Fruit fly (Drosophila melanogaster) whole organism, embryonic: ENCODE data around the gene DNAlig4.

Source experiments
- Awh ChIP-seq: fragments of 200-800 bp; sonication (Bioruptor generic); IDR thresholded peaks from 2 replicates; pipeline ENCODE4, ENCODE4 v1.3.6; 2022; ENCODE audit warnings: missing biosample characterization, missing genetic modification characterization
- Bgb ChIP-seq: fragments of 200-800 bp; sonication (Bioruptor generic); IDR thresholded peaks from 2 replicates; pipeline ENCODE4 v1.3.6; 2022; ENCODE audit warnings: missing biosample characterization, missing genetic modification characterization; ENCODE audit not compliant: partially characterized antibody
- CG10209 ChIP-seq: fragments of 200-800 bp; sonication (Bioruptor generic); optimal IDR thresholded peaks from 3 replicates; lab custom pipeline; 2017; ENCODE audit warnings: missing biosample characterization, mild to moderate bottlenecking, missing genetic modification characterization, missing genetic modification reagents
- CG10565 ChIP-seq: fragments of 200-800 bp; sonication (Bioruptor generic); optimal IDR thresholded peaks from 3 replicates; lab custom pipeline; 2016; ENCODE audit warnings: missing biosample characterization, mild to moderate bottlenecking, missing genetic modification characterization
- CG10979 ChIP-seq: fragments of 200-800 bp; sonication (Bioruptor generic); optimal IDR thresholded peaks from 2 replicates; lab custom pipeline; 2018; ENCODE audit warnings: missing biosample characterization, mild to moderate bottlenecking, missing genetic modification characterization, moderate library complexity
- CG11398 ChIP-seq: fragments of 200-800 bp; sonication (Bioruptor generic); optimal IDR thresholded peaks from 2 replicates; lab custom pipeline; 2016; ENCODE audit warnings: missing biosample characterization, missing genetic modification characterization
- CG13123 ChIP-seq: fragments of 200-800 bp; sonication (Bioruptor generic); optimal IDR thresholded peaks from 2 replicates; lab custom pipeline; 2016; ENCODE audit warnings: missing biosample characterization, missing genetic modification characterization
- CG14710 ChIP-seq: fragments of 200-800 bp; sonication (Bioruptor generic); optimal IDR thresholded peaks from 3 replicates; lab custom pipeline; 2019; ENCODE audit warnings: missing biosample characterization, mild to moderate bottlenecking, missing genetic modification characterization, moderate library complexity
- CG15479 ChIP-seq: fragments of 200-800 bp; sonication (Bioruptor generic); optimal IDR thresholded peaks from 3 replicates; lab custom pipeline; 2019; ENCODE audit warnings: missing biosample characterization, mild to moderate bottlenecking, missing genetic modification characterization, moderate library complexity
- CG16815 ChIP-seq: fragments of 200-800 bp; sonication (Bioruptor generic); optimal IDR thresholded peaks from 3 replicates; lab custom pipeline; 2017; ENCODE audit warnings: missing biosample characterization, mild to moderate bottlenecking, missing genetic modification characterization
- CG30403 ChIP-seq: fragments of 200-800 bp; sonication (Bioruptor generic); optimal IDR thresholded peaks from 3 replicates; lab custom pipeline; 2016; ENCODE audit warnings: missing biosample characterization, missing genetic modification characterization
- CG32532 ChIP-seq: fragments of 200-800 bp; sonication (Bioruptor generic); IDR thresholded peaks from 2 replicates; pipeline ENCODE4 v1.3.6; 2022; ENCODE audit warnings: missing biosample characterization, missing genetic modification characterization
- CG32772 ChIP-seq: fragments of 200-800 bp; sonication (Bioruptor generic); IDR thresholded peaks from 2 replicates; pipeline ENCODE4 v1.3.6; 2022; ENCODE audit warnings: missing biosample characterization, missing genetic modification characterization
- CG4730 ChIP-seq: fragments of 200-800 bp; sonication (Bioruptor generic); IDR thresholded peaks from 2 replicates; pipeline ENCODE4 v1.3.6; 2022; ENCODE audit warnings: missing biosample characterization, missing genetic modification characterization
- CG5180 ChIP-seq: fragments of 200-800 bp; sonication (Bioruptor generic); optimal IDR thresholded peaks from 3 replicates; lab custom pipeline; 2017; ENCODE audit warnings: missing biosample characterization, missing genetic modification characterization, mild to moderate bottlenecking, moderate library complexity, missing genetic modification reagents
- CG7372 ChIP-seq: fragments of 200-800 bp; sonication (Bioruptor generic); IDR thresholded peaks from 2 replicates; pipeline ENCODE4 v1.3.6; 2022; ENCODE audit warnings: missing biosample characterization, missing genetic modification characterization
- Camta ChIP-seq: fragments of 200-800 bp; sonication (Bioruptor generic); optimal IDR thresholded peaks from 2 replicates; lab custom pipeline; 2016; ENCODE audit warnings: missing biosample characterization, missing genetic modification characterization
- CrebB ChIP-seq: fragments of 200-800 bp; sonication (Bioruptor generic); optimal IDR thresholded peaks from 3 replicates; lab custom pipeline; 2018; ENCODE audit warnings: missing biosample characterization, mild to moderate bottlenecking, missing genetic modification characterization
- Dad ChIP-seq: fragments of 200-800 bp; sonication (Bioruptor generic); optimal IDR thresholded peaks from 3 replicates; lab custom pipeline; 2016; ENCODE audit warnings: missing biosample characterization, missing genetic modification characterization
- Deaf1 ChIP-seq: fragments of 200-800 bp; optimal IDR thresholded peaks from 3 replicates; lab custom pipeline; 2019; ENCODE audit warnings: missing biosample characterization, mild to moderate bottlenecking, missing genetic modification characterization, moderate library complexity
- Dref ChIP-seq: fragments of 200-800 bp; sonication (Bioruptor generic); IDR thresholded peaks from 2 replicates; pipeline ENCODE4 v1.3.6; 2022; ENCODE audit warnings: missing biosample characterization, missing genetic modification characterization
- E2f1 ChIP-seq: fragments of 200-800 bp; sonication (Bioruptor generic); IDR thresholded peaks from 2 replicates; pipeline ENCODE4 v1.3.6; 2022; ENCODE audit warnings: missing biosample characterization, missing genetic modification characterization
- H2.0 ChIP-seq: fragments of 200-800 bp; sonication (Bioruptor generic); IDR thresholded peaks from 2 replicates; pipeline ENCODE4 v1.3.6; 2022; ENCODE audit warnings: missing biosample characterization, missing genetic modification characterization
- HLH54F ChIP-seq: fragments of 200-800 bp; sonication (Bioruptor generic); optimal IDR thresholded peaks from 3 replicates; lab custom pipeline; 2016; ENCODE audit warnings: missing biosample characterization, missing genetic modification characterization
- HmgD ChIP-seq: fragments of 200-800 bp; sonication (Bioruptor generic); optimal IDR thresholded peaks from 3 replicates; lab custom pipeline; 2016; ENCODE audit warnings: missing biosample characterization, missing genetic modification characterization
- Hmx ChIP-seq: fragments of 200-800 bp; sonication (Bioruptor generic); optimal IDR thresholded peaks from 2 replicates; lab custom pipeline; 2016; ENCODE audit warnings: missing biosample characterization, missing genetic modification characterization
- Hr3 ChIP-seq: fragments of 200-800 bp; sonication (Bioruptor generic); optimal IDR thresholded peaks from 3 replicates; lab custom pipeline; 2016; ENCODE audit warnings: missing biosample characterization, missing genetic modification characterization
- Lim3 ChIP-seq: fragments of 200-800 bp; sonication (Bioruptor generic); IDR thresholded peaks from 2 replicates; pipeline ENCODE4 v1.3.6; 2022; ENCODE audit warnings: missing biosample characterization, missing genetic modification characterization
- Oli ChIP-seq: fragments of 200-800 bp; sonication (Bioruptor generic); optimal IDR thresholded peaks from 2 replicates; lab custom pipeline; 2018; ENCODE audit warnings: missing biosample characterization, mild to moderate bottlenecking, missing genetic modification characterization, moderate library complexity
- Rfx ChIP-seq: fragments of 200-800 bp; sonication (Bioruptor generic); IDR thresholded peaks from 2 replicates; pipeline ENCODE4 v1.3.6; 2022; ENCODE audit warnings: missing biosample characterization, missing genetic modification characterization
- Trl ChIP-seq, 3 experiments: fragments of >200 bp in 2 of 3; fragments of 200-800 bp in 1 of 3; sonication (Bioruptor generic) in 1 of 3; optimal IDR thresholded peaks; 2 replicates in 1 of 3; 3 replicates in 2 of 3; lab custom pipeline; 2016 to 2017; ENCODE audit warnings: missing biosample characterization in 1 of 3, missing genetic modification characterization in 1 of 3
- ac ChIP-seq: fragments of 200-800 bp; sonication (Bioruptor generic); optimal IDR thresholded peaks from 3 replicates; lab custom pipeline; 2017; ENCODE audit warnings: missing biosample characterization, mild to moderate bottlenecking, missing genetic modification characterization
- dpn ChIP-seq, 2 experiments: fragments of 200-800 bp; sonication (Bioruptor generic); optimal IDR thresholded peaks; 3 replicates each; lab custom pipeline; 2016; ENCODE audit warnings: missing biosample characterization in 2 of 2, missing genetic modification characterization in 2 of 2
- dysf ChIP-seq: fragments of 200-800 bp; sonication (Bioruptor generic); IDR thresholded peaks from 3 replicates; pipeline ENCODE4 v1.3.6; 2022; ENCODE audit warnings: missing biosample characterization, missing genetic modification characterization
- fd64A ChIP-seq: fragments of 200-800 bp; sonication (Bioruptor generic); optimal IDR thresholded peaks from 3 replicates; lab custom pipeline; 2018; ENCODE audit warnings: missing biosample characterization, mild to moderate bottlenecking, missing genetic modification characterization
- gcm2 ChIP-seq: fragments of 200-800 bp; sonication (Bioruptor generic); optimal IDR thresholded peaks from 2 replicates; lab custom pipeline; 2016; ENCODE audit warnings: missing biosample characterization, missing genetic modification characterization
- ind ChIP-seq: fragments of 200-800 bp; sonication (Bioruptor generic); optimal IDR thresholded peaks from 3 replicates; lab custom pipeline; 2016; ENCODE audit warnings: missing biosample characterization, missing genetic modification characterization
- kni ChIP-seq: fragments of 200-800 bp; sonication (Bioruptor generic); optimal IDR thresholded peaks from 3 replicates; lab custom pipeline; 2017; ENCODE audit warnings: mild to moderate bottlenecking, missing biosample characterization, missing genetic modification reagents, missing genetic modification characterization
- lbe ChIP-seq: fragments of 200-800 bp; sonication (Bioruptor generic); optimal IDR thresholded peaks from 2 replicates; lab custom pipeline; 2016; ENCODE audit warnings: missing biosample characterization, mild to moderate bottlenecking, missing genetic modification characterization
- lilli ChIP-seq: fragments of 200-800 bp; sonication (Bioruptor generic); optimal IDR thresholded peaks from 3 replicates; lab custom pipeline; 2016; ENCODE audit warnings: missing biosample characterization, missing genetic modification characterization
- maf-S ChIP-seq: fragments of 200-800 bp; sonication (Bioruptor generic); optimal IDR thresholded peaks from 2 replicates; lab custom pipeline; 2016; ENCODE audit warnings: missing biosample characterization, missing genetic modification characterization
- org-1 ChIP-seq: fragments of 200-800 bp; sonication (Bioruptor generic); optimal IDR thresholded peaks from 2 replicates; lab custom pipeline; 2017; ENCODE audit warnings: missing biosample characterization, missing genetic modification characterization
- p53 ChIP-seq: fragments of 200-800 bp; sonication (Bioruptor generic); optimal IDR thresholded peaks from 2 replicates; lab custom pipeline; 2016; ENCODE audit warnings: missing biosample characterization, missing genetic modification characterization
- slp2 ChIP-seq: fragments of 200-800 bp; sonication (Bioruptor generic); optimal IDR thresholded peaks from 2 replicates; lab custom pipeline; 2016; ENCODE audit warnings: missing biosample characterization, missing genetic modification characterization
- so ChIP-seq: fragments of 200-800 bp; sonication (Bioruptor generic); IDR thresholded peaks from 3 replicates; pipeline ENCODE4 v1.3.6; 2022; ENCODE audit warnings: missing biosample characterization, missing genetic modification characterization
- ssp ChIP-seq: fragments of 200-800 bp; sonication (Bioruptor generic); IDR thresholded peaks from 2 replicates; pipeline ENCODE4 v1.3.6; 2022; ENCODE audit warnings: missing biosample characterization, missing genetic modification characterization
- tap ChIP-seq: fragments of 200-800 bp; optimal IDR thresholded peaks from 3 replicates; lab custom pipeline; 2019; ENCODE audit warnings: missing biosample characterization, mild to moderate bottlenecking, missing genetic modification characterization, moderate library complexity
- vfl ChIP-seq: fragments of 200-800 bp; sonication (Bioruptor generic); optimal IDR thresholded peaks from 2 replicates; lab custom pipeline; 2016; ENCODE audit warnings: missing biosample characterization, missing genetic modification characterization
- wek ChIP-seq: fragments of 200-800 bp; sonication (Bioruptor generic); optimal IDR thresholded peaks from 3 replicates; lab custom pipeline; 2018; ENCODE audit warnings: missing biosample characterization, mild to moderate bottlenecking, missing genetic modification characterization, moderate library complexity
- zfh1 ChIP-seq: fragments of 200-800 bp; sonication (Bioruptor generic); IDR thresholded peaks from 3 replicates; pipeline ENCODE4 v1.3.6; 2022; ENCODE audit warnings: missing biosample characterization, missing genetic modification characterization

The DNAlig4 gene

DNA sequence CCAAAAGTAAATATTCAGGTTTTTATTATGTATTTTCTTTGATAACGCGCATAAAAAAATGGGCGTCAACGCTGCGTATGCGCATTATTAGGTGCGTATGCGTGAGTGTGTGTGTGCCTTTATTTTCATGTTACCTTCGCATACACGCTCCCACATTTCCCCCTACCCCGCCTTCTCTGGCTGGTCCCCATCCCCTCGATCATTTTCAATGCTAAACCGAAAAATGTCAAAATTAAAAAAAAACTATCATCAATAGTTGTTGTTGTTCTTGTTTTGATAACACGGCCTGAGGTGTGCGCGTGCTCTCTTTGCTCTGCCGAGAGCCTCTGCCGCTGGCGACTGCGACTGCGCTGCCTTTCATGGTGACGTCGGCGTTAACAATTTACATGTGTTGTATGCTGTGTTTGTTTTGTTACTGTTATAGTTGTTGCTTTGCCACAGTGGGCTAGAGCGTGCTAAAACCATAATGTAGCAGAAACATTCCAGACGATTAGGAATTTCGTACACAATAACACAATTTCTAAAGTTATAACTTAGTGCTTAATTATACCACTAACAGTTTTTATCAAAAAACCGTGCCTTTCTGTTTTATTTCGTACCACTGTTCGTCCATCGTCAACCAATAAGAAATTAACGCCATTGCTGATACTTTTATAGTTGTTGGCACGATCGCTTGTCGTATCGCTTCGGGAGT, 27.5 kb downstream of the DNAlig4 start (continued):
- TF ChIP-seq Oli (tag; lab: Kevin White, UChicago) (peak; percentile 99), Awh (GFP tag; lab: Robert Waterston, UW) (peak; percentile 99), vfl (peak; percentile 97), lbe (GFP tag; lab: Kevin White, UChicago) (peak; percentile 84), wek (GFP tag; lab: Kevin White, UChicago) (peak; percentile 93), ind (GFP tag; lab: Kevin White, UChicago) (peak; percentile 99), org-1 (GFP tag; lab: Kevin White, UChicago) (peak; percentile 99), zfh1 (GFP tag; lab: Robert Waterston, UW) (peak; percentile 99), ac (GFP tag; lab: Kevin White, UChicago) (peak; percentile 85), Rfx (GFP tag; lab: Robert Waterston, UW) (peak; percentile 99), CG4730 (GFP tag; lab: Robert Waterston, UW) (peak; percentile 99), lilli (peak; percentile 99), Bgb (peak; percentile 66), CrebB (peak; percentile 99), CG15479 (GFP tag; lab: Kevin White, UChicago) (peak; percentile 28), gcm2 (GFP tag; lab: Kevin White, UChicago) (peak; percentile 98), Hmx (GFP tag; lab: Kevin White, UChicago) (peak; percentile 92), p53 (GFP tag; lab: Kevin White, UChicago) (peak; percentile 96), E2f1 (peak; percentile 99), slp2 (GFP tag; lab: Kevin White, UChicago) (peak; percentile 99), CG11398 (GFP tag; lab: Kevin White, UChicago) (peak; percentile 98), Trl (optimal IDR thresholded peaks at IDR 0.05; lab: Kevin White, UChicago) (peak in 1 of 2 experiments; percentile 61), Trl (GFP tag; optimal IDR thresholded peaks at IDR 0.05; lab: Kevin White, UChicago) (peak; percentile 99), CG14710 (tag; lab: Kevin White, UChicago) (peak; percentile 96), dysf (GFP tag; lab: Robert Waterston, UW) (peak; percentile 99), CG10209 (peak; percentile 99), CG30403 (GFP tag; lab: Kevin White, UChicago) (peak; percentile 98), CG32772 (peak; percentile 99), dpn (GFP tag; optimal IDR thresholded peaks at IDR 0.05; lab: Kevin White, UChicago) (peak; percentile 99), Deaf1 (tag; lab: Kevin White, UChicago) (peak; percentile 99), Dad (GFP tag; lab: Kevin White, UChicago) (peak; percentile 98), Dref (GFP tag; lab: Robert Waterston, UW) (no peak), ssp (GFP tag; lab: Robert Waterston, UW) (peak; percentile 94), CG10979 (tag; lab: Kevin White, UChicago) (peak; percentile 98), kni (GFP tag; lab: Kevin White, UChicago) (peak; percentile 98), fd64A (GFP tag; lab: Kevin White, UChicago) (peak; percentile 98), maf-S (GFP tag; lab: Kevin White, UChicago) (peak; percentile 98), Hr3 (GFP tag; lab: Kevin White, UChicago) (peak; percentile 97), CG16815 (peak; percentile 94), HLH54F (GFP tag; lab: Kevin White, UChicago) (peak; percentile 98), HmgD (GFP tag; lab: Kevin White, UChicago) (peak; percentile 98), CG10565 (GFP tag; lab: Kevin White, UChicago) (peak; percentile 96), so (GFP tag; lab: Robert Waterston, UW) (peak; percentile 99), Lim3 (GFP tag; lab: Robert Waterston, UW) (peak; percentile 97), CG13123 (peak; percentile 97), CG32532 (GFP tag; lab: Robert Waterston, UW) (peak; percentile 99), CG7372 (GFP tag; lab: Robert Waterston, UW) (peak; percentile 99), H2.0 (GFP tag; lab: Robert Waterston, UW) (peak; percentile 98), tap (tag; lab: Kevin White, UChicago) (peak; percentile 99), Camta (GFP tag; lab: Kevin White, UChicago) (peak; percentile 99), CG5180 (GFP tag; lab: Kevin White, UChicago) (peak; percentile 93)
